Worm (Caenorhabditis elegans) whole organism, L3 larva: ENCODE data around the gene lin-15B.

ENCODE experiments used
- ceh-82 ChIP-seq: fragments of 150-350 bp; optimal IDR thresholded peaks from 2 replicates; lab custom pipeline; 2014; ENCODE audit warnings: missing biosample characterization, missing genetic modification characterization
- ceh-9 ChIP-seq: sonication (generic microtip); optimal IDR thresholded peaks from 2 replicates; lab custom pipeline; 2018; ENCODE audit warnings: missing biosample characterization, missing genetic modification characterization
- daf-12 ChIP-seq: fragments of 150-350 bp; optimal IDR thresholded peaks from 2 replicates; lab custom pipeline; 2014; ENCODE audit warnings: missing biosample characterization, missing genetic modification reagents, missing genetic modification characterization
- egl-27 ChIP-seq: sonication (generic microtip); optimal IDR thresholded peaks from 4 replicates; lab custom pipeline; 2017; ENCODE audit warnings: missing biosample characterization, missing genetic modification reagents, missing genetic modification characterization
- lin-15B ChIP-seq: fragments of 150-350 bp; optimal IDR thresholded peaks from 2 replicates; lab custom pipeline; 2014; ENCODE audit warnings: missing biosample characterization, missing genetic modification characterization
- nhr-43 ChIP-seq: sonication (generic microtip); optimal IDR thresholded peaks from 2 replicates; lab custom pipeline; 2016; ENCODE audit warnings: mild to moderate bottlenecking, missing genetic modification characterization, missing compliant biosample characterization; ENCODE audit not compliant: poor library complexity, severe bottlenecking
- pqm-1 ChIP-seq: fragments of 150-350 bp; optimal IDR thresholded peaks from 2 replicates; lab custom pipeline; 2017; ENCODE audit warnings: missing biosample characterization, missing genetic modification characterization, inconsistent platforms
- skn-1 ChIP-seq: fragments of 150-350 bp; optimal IDR thresholded peaks from 2 replicates; lab custom pipeline; 2014; ENCODE audit warnings: missing biosample characterization, missing genetic modification characterization
- snpc-4 ChIP-seq: fragments of 150-350 bp; optimal IDR thresholded peaks from 2 replicates; lab custom pipeline; 2014; ENCODE audit warnings: missing biosample characterization, missing genetic modification characterization
- tbx-2 ChIP-seq: sonication (generic microtip); optimal IDR thresholded peaks from 2 replicates; lab custom pipeline; 2016; ENCODE audit warnings: mild to moderate bottlenecking, missing genetic modification characterization, missing compliant biosample characterization
- unc-39 ChIP-seq: sonication (generic microtip); optimal IDR thresholded peaks from 4 replicates; lab custom pipeline; 2017; ENCODE audit warnings: missing biosample characterization, missing genetic modification characterization
- unc-62 ChIP-seq: fragments of 150-350 bp; sonication (generic microtip); optimal IDR thresholded peaks from 4 replicates; lab custom pipeline; 2014; ENCODE audit warnings: missing biosample characterization, missing genetic modification reagents, missing genetic modification characterization
- zag-1 ChIP-seq: fragments of 150-350 bp; optimal IDR thresholded peaks from 2 replicates; lab custom pipeline; 2014; ENCODE audit warnings: missing biosample characterization, missing genetic modification characterization

DNA sequence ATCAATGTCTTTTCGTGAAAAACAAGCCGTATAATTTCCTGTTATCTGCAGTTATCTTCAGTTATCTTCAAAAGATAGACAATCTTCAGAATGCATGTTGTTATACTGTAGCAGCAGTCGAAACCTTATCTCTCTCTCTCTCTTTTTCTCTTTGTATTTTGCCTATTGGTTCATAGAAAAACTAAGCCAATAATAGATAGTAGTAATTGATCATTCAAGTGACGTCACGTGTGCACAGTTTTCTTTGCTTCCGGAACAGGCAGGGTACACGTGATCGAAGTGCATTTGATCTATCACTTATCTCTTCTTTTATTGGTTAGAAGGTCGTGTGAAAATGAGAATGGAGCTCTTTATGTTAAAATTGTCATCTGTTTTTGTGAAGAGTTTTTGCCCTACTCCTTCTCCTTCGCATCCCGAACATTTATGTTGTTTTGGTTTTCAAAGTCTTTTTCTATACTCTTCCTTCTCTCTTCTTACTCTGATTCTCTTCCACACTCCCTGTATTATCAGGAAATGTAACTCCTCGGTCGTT lies 21.3 kb upstream of the lin-15B start:
- TF ChIP-seq snpc-4 (tag; lab: Kevin White, UChicago) (no peak), ceh-82 (tag; lab: Kevin White, UChicago) (no peak), tbx-2 (tag; lab: Kevin White, UChicago) (no peak), zag-1 (tag; lab: Kevin White, UChicago) (no peak), ceh-9 (tag; lab: Kevin White, UChicago) (no peak), lin-15B (tag; lab: Kevin White, UChicago) (no peak), unc-62 (GFP tag; lab: Kevin White, UChicago) (no peak), pqm-1 (tag; lab: Kevin White, UChicago) (peak; percentile 68), nhr-43 (tag; lab: Kevin White, UChicago) (no peak), daf-12 (tag; lab: Kevin White, UChicago) (no peak), skn-1 (tag; lab: Kevin White, UChicago) (no peak), egl-27 (tag; lab: Kevin White, UChicago) (no peak), unc-39 (tag; lab: Kevin White, UChicago) (no peak)
